Worm (Caenorhabditis elegans): ENCODE results near the gene svh-11.

ce11 chrV:2192117-2192516 lies 14.8 kb upstream of the svh-11 start, which contains the start of gene nhr-13:
- TF ChIP-seq flt-1 (GFP tag; IDR thresholded peaks at IDR 0.05) (no peak), med-1 (GFP tag; optimal IDR thresholded peaks at IDR 0.05; ENCODE audit: insufficient read depth) (no peak), ztf-29 (GFP tag; IDR thresholded peaks at IDR 0.05) (no peak)

All from whole organism, midembryonic.